Worm (Caenorhabditis elegans): ENCODE data around the gene ipla-2.

- TF ChIP-seq scrt-1 (GFP tag; IDR thresholded peaks at IDR 0.05): no peak
- no peak for TF ChIP-seq hmg-4 (GFP tag; optimal IDR thresholded peaks at IDR 0.05)
- TF ChIP-seq ama-1 (optimal IDR thresholded peaks at IDR 0.05): no peak
- no peak for TF ChIP-seq hnd-1 (tag; optimal IDR thresholded peaks at IDR 0.05)
- no peak for TF ChIP-seq B0310.2 (tag; optimal IDR thresholded peaks at IDR 0.05)
- TF ChIP-seq pes-1 (GFP tag; IDR thresholded peaks at IDR 0.05): no peak
These were observed 15.7 kb downstream of the ipla-2 start, which contains the start of gene dpy-22 for ce11 chrX:9822173-9822572.

Data from whole organism, early embryonic.